Worm (Caenorhabditis elegans) whole organism, L4 larva: Measurements from ENCODE around the gene Y39A1A.21.

Source experiments
- D1046.2 ChIP-seq: fragments of 200-800 bp; sonication (Bioruptor generic); IDR thresholded peaks from 2 replicates; pipeline ENCODE4 v1.3.6; 2022; ENCODE audit warnings: missing genetic modification characterization, missing compliant biosample characterization
- F10B5.3 ChIP-seq: sonication (generic microtip); optimal IDR thresholded peaks from 2 replicates; lab custom pipeline; 2016; ENCODE audit warnings: mild to moderate bottlenecking, missing genetic modification characterization, missing compliant biosample characterization
- F26F4.8 ChIP-seq: fragments of 200-800 bp; sonication (Bioruptor generic); conservative IDR thresholded peaks from 2 replicates; pipeline ENCODE4 v1.3.6; 2022; ENCODE audit warnings: missing genetic modification characterization, missing compliant biosample characterization
- F49E8.2 ChIP-seq: sonication (generic microtip); optimal IDR thresholded peaks from 2 replicates; lab custom pipeline; 2016; ENCODE audit warnings: missing compliant biosample characterization, mild to moderate bottlenecking, missing genetic modification characterization, borderline replicate concordance
- R02D3.7 ChIP-seq: fragments of 150-350 bp; sonication (generic microtip); optimal IDR thresholded peaks from 3 replicates; lab custom pipeline; 2014; ENCODE audit warnings: missing biosample characterization, missing genetic modification characterization
- T20F7.1 ChIP-seq: fragments of 200-800 bp; sonication (Bioruptor generic); optimal IDR thresholded peaks from 2 replicates; lab custom pipeline; 2018; ENCODE audit warnings: mild to moderate bottlenecking, missing genetic modification characterization, missing compliant biosample characterization
- T26A8.4 ChIP-seq: fragments of 200-800 bp; sonication (Bioruptor generic); IDR thresholded peaks from 2 replicates; pipeline ENCODE4 v1.3.6; 2022; ENCODE audit warnings: missing genetic modification characterization, missing compliant biosample characterization
- Y105C5A.15 ChIP-seq: fragments of 200-800 bp; sonication (Bioruptor generic); IDR thresholded peaks from 2 replicates; pipeline ENCODE4 v1.3.6; 2022; ENCODE audit warnings: missing genetic modification characterization, missing compliant biosample characterization
- Y48G9A.11 ChIP-seq: fragments of 200-800 bp; sonication (Bioruptor generic); IDR thresholded peaks from 2 replicates; pipeline ENCODE4 v1.3.6; 2022; ENCODE audit warnings: missing genetic modification reagents, missing genetic modification characterization, missing compliant biosample characterization
- ZK546.5 ChIP-seq, 2 experiments: sonication (generic microtip); optimal IDR thresholded peaks; 2 replicates each; lab custom pipeline; 2017; ENCODE audit warnings: missing biosample characterization in 2 of 2, missing genetic modification characterization in 2 of 2
- aha-1 ChIP-seq: fragments of 150-350 bp; peaks from one replicate; lab custom pipeline; 2014; ENCODE audit warnings: missing biosample characterization, missing genetic modification characterization
- aly-2 ChIP-seq: sonication (generic microtip); optimal IDR thresholded peaks from 2 replicates; lab custom pipeline; 2018; ENCODE audit warnings: missing biosample characterization, missing genetic modification characterization
- ama-1 ChIP-seq: fragments of 150-350 bp; optimal IDR thresholded peaks from 2 replicates; lab custom pipeline; 2014; ENCODE audit warnings: inconsistent platforms, mixed read lengths
- attf-4 ChIP-seq: sonication (generic microtip); optimal IDR thresholded peaks from 3 replicates; lab custom pipeline; 2017; ENCODE audit warnings: missing biosample characterization, missing genetic modification characterization
- ceh-20 ChIP-seq: fragments of 200-800 bp; sonication (Bioruptor generic); IDR thresholded peaks from 2 replicates; pipeline ENCODE4 v1.3.6; 2022; ENCODE audit warnings: missing genetic modification reagents, missing genetic modification characterization, missing compliant biosample characterization
- ceh-28 ChIP-seq: fragments of 150-350 bp; optimal IDR thresholded peaks from 2 replicates; lab custom pipeline; 2014; ENCODE audit warnings: missing biosample characterization, missing genetic modification reagents, missing genetic modification characterization
- ceh-32 ChIP-seq: sonication (generic microtip); optimal IDR thresholded peaks from 2 replicates; lab custom pipeline; 2016; ENCODE audit warnings: mild to moderate bottlenecking, missing genetic modification characterization, missing compliant biosample characterization; ENCODE audit not compliant: poor library complexity
- ceh-44 ChIP-seq: fragments of 200-800 bp; sonication (Bioruptor generic); IDR thresholded peaks from 2 replicates; pipeline ENCODE4 v1.3.6; 2022; ENCODE audit warnings: missing genetic modification reagents, missing genetic modification characterization, missing compliant biosample characterization
- ceh-62 ChIP-seq: sonication (generic microtip); optimal IDR thresholded peaks from 2 replicates; lab custom pipeline; 2017; ENCODE audit warnings: missing biosample characterization, missing genetic modification characterization
- ceh-82 ChIP-seq: sonication (generic microtip); optimal IDR thresholded peaks from 2 replicates; lab custom pipeline; 2017; ENCODE audit warnings: missing biosample characterization, missing genetic modification characterization
- daf-12 ChIP-seq: fragments of 150-350 bp; optimal IDR thresholded peaks from 2 replicates; lab custom pipeline; 2014; ENCODE audit warnings: missing biosample characterization, missing genetic modification reagents, missing genetic modification characterization
- daf-19 ChIP-seq: fragments of 200-800 bp; sonication (Bioruptor generic); conservative IDR thresholded peaks from 2 replicates; pipeline ENCODE4 v1.3.6; 2022; ENCODE audit warnings: missing genetic modification characterization, missing compliant biosample characterization
- daf-8 ChIP-seq: fragments of 200-800 bp; sonication (Bioruptor generic); IDR thresholded peaks from 2 replicates; pipeline ENCODE4 v1.3.6; 2022; ENCODE audit warnings: missing genetic modification characterization, missing compliant biosample characterization
- dmd-9 ChIP-seq: fragments of 200-800 bp; sonication (Bioruptor generic); IDR thresholded peaks from 2 replicates; pipeline ENCODE4 v1.3.6; 2022; ENCODE audit warnings: missing genetic modification reagents, missing genetic modification characterization, missing compliant biosample characterization
- duxl-1 ChIP-seq: sonication (generic microtip); optimal IDR thresholded peaks from 2 replicates; lab custom pipeline; 2016; ENCODE audit warnings: mild to moderate bottlenecking, missing genetic modification characterization, moderate library complexity, missing compliant biosample characterization; ENCODE audit not compliant: poor library complexity
- egl-43 ChIP-seq: fragments of 200-800 bp; sonication (Bioruptor generic); IDR thresholded peaks from 2 replicates; pipeline ENCODE4 v1.3.6; 2022; ENCODE audit warnings: missing genetic modification reagents, missing genetic modification characterization, missing compliant biosample characterization
- gei-8 ChIP-seq: fragments of 200-800 bp; sonication (Bioruptor generic); optimal IDR thresholded peaks from 2 replicates; lab custom pipeline; 2018; ENCODE audit warnings: mild to moderate bottlenecking, missing genetic modification characterization, missing compliant biosample characterization
- hlh-11 ChIP-seq: fragments of 200-800 bp; sonication (Bioruptor generic); optimal IDR thresholded peaks from 2 replicates; lab custom pipeline; 2018; ENCODE audit warnings: mild to moderate bottlenecking, missing genetic modification characterization, missing compliant biosample characterization
- jun-1 ChIP-seq: fragments of 150-350 bp; optimal IDR thresholded peaks from 2 replicates; lab custom pipeline; 2014; ENCODE audit warnings: missing biosample characterization, missing genetic modification reagents, missing genetic modification characterization
- lin-15B ChIP-seq: fragments of 150-350 bp; sonication (generic microtip); optimal IDR thresholded peaks from 3 replicates; lab custom pipeline; 2014; ENCODE audit warnings: missing biosample characterization, missing genetic modification characterization
- lin-38 ChIP-seq: fragments of 200-800 bp; sonication (Bioruptor generic); IDR thresholded peaks from 2 replicates; pipeline ENCODE4 v1.3.6; 2022; ENCODE audit warnings: missing genetic modification reagents, missing genetic modification characterization, missing compliant biosample characterization
- lin-39 ChIP-seq: fragments of 150-350 bp; optimal IDR thresholded peaks from 2 replicates; lab custom pipeline; 2014; ENCODE audit warnings: missing biosample characterization, missing genetic modification reagents, missing genetic modification characterization
- madf-5 ChIP-seq, 2 experiments: fragments of 200-800 bp; sonication (Bioruptor generic); IDR thresholded peaks; 2 replicates each; pipeline ENCODE4 v1.3.6; 2022; ENCODE audit warnings: missing compliant biosample characterization in 2 of 2, missing genetic modification characterization in 2 of 2
- madf-9 ChIP-seq: fragments of 200-800 bp; sonication (Bioruptor generic); conservative IDR thresholded peaks from 2 replicates; pipeline ENCODE4 v1.3.6; 2022; ENCODE audit warnings: missing genetic modification reagents, missing genetic modification characterization, missing compliant biosample characterization
- mdl-1 ChIP-seq, 2 experiments: fragments of 150-350 bp in 1 of 2; sonication (generic microtip) in 1 of 2; optimal IDR thresholded peaks; 2 replicates each; lab custom pipeline; 2014 to 2017; ENCODE audit warnings: missing biosample characterization in 2 of 2, missing genetic modification characterization in 2 of 2
- mdt-29 ChIP-seq: fragments of 200-800 bp; sonication (Bioruptor generic); IDR thresholded peaks from 2 replicates; pipeline ENCODE4 v1.3.6; 2022; ENCODE audit warnings: missing genetic modification reagents, missing genetic modification characterization, missing compliant biosample characterization
- mep-1 ChIP-seq: fragments of 150-350 bp; sonication (generic microtip); optimal IDR thresholded peaks from 3 replicates; lab custom pipeline; 2014; ENCODE audit warnings: missing biosample characterization, missing genetic modification characterization
- mes-2 ChIP-seq: sonication (generic microtip); optimal IDR thresholded peaks from 2 replicates; lab custom pipeline; 2016; ENCODE audit warnings: missing genotype, mild to moderate bottlenecking, missing genetic modification characterization, missing compliant biosample characterization; ENCODE audit not compliant: poor library complexity, severe bottlenecking
- nhr-102 ChIP-seq: sonication (generic microtip); optimal IDR thresholded peaks from 2 replicates; lab custom pipeline; 2016; ENCODE audit warnings: mild to moderate bottlenecking, missing genetic modification characterization, moderate library complexity, missing compliant biosample characterization
- nhr-11 ChIP-seq: fragments of 150-350 bp; optimal IDR thresholded peaks from 2 replicates; lab custom pipeline; 2014; ENCODE audit warnings: missing biosample characterization, missing genetic modification characterization
- nhr-42 ChIP-seq: fragments of 200-800 bp; sonication (Bioruptor generic); IDR thresholded peaks from 2 replicates; pipeline ENCODE4 v1.3.6; 2022; ENCODE audit warnings: missing genetic modification characterization, missing compliant biosample characterization
- nhr-76 ChIP-seq: fragments of 150-350 bp; optimal IDR thresholded peaks from 2 replicates; lab custom pipeline; 2014; ENCODE audit warnings: missing biosample characterization, missing genetic modification characterization
- nhr-77 ChIP-seq: fragments of 150-350 bp; optimal IDR thresholded peaks from 2 replicates; lab custom pipeline; 2014; ENCODE audit warnings: missing biosample characterization, missing genetic modification characterization
- php-3 ChIP-seq: fragments of 200-800 bp; sonication (Bioruptor generic); IDR thresholded peaks from 2 replicates; pipeline ENCODE4 v1.3.6; 2022; ENCODE audit warnings: missing genetic modification reagents, missing genetic modification characterization, missing compliant biosample characterization
- rbr-2 ChIP-seq: sonication (generic microtip); optimal IDR thresholded peaks from 2 replicates; lab custom pipeline; 2016; ENCODE audit warnings: missing genotype, missing genetic modification characterization, missing compliant biosample characterization
- saeg-2 ChIP-seq: fragments of 200-800 bp; sonication (Bioruptor generic); IDR thresholded peaks from 2 replicates; pipeline ENCODE4 v1.3.6; 2022; ENCODE audit warnings: missing genetic modification reagents, missing genetic modification characterization, missing compliant biosample characterization
- set-16 ChIP-seq: fragments of 200-800 bp; sonication (Bioruptor generic); IDR thresholded peaks from 2 replicates; pipeline ENCODE4 v1.3.6; 2022; ENCODE audit warnings: missing genetic modification reagents, missing genetic modification characterization, missing compliant biosample characterization
- snpc-1.2 ChIP-seq: fragments of 200-800 bp; sonication (Bioruptor generic); IDR thresholded peaks from 2 replicates; pipeline ENCODE4 v1.3.6; 2022; ENCODE audit warnings: missing genetic modification reagents, missing genetic modification characterization, missing compliant biosample characterization
- unc-39 ChIP-seq: sonication (generic microtip); optimal IDR thresholded peaks from 2 replicates; lab custom pipeline; 2017; ENCODE audit warnings: missing biosample characterization, missing genetic modification characterization
- vab-7 ChIP-seq: fragments of 200-800 bp; sonication (Bioruptor generic); IDR thresholded peaks from 2 replicates; pipeline ENCODE4 v1.3.6; 2022; ENCODE audit warnings: missing genetic modification reagents, missing genetic modification characterization, missing compliant biosample characterization
- zfp-3 ChIP-seq: fragments of 200-800 bp; sonication (Bioruptor generic); conservative IDR thresholded peaks from 2 replicates; pipeline ENCODE4 v1.3.6; 2022; ENCODE audit warnings: missing genetic modification reagents, missing genetic modification characterization, missing compliant biosample characterization
- zip-2 ChIP-seq: fragments of 150-350 bp; optimal IDR thresholded peaks from 2 replicates; lab custom pipeline; 2014; ENCODE audit warnings: missing biosample characterization, missing genetic modification characterization
- ztf-7 ChIP-seq: fragments of 150-350 bp; optimal IDR thresholded peaks from 2 replicates; lab custom pipeline; 2014; ENCODE audit warnings: missing biosample characterization, missing genetic modification characterization

The Y39A1A.21 gene

ce11 chrIII:10733300-10733699 lies 26.5 kb upstream of the Y39A1A.21 start:
- TF ChIP-seq nhr-77 (tag; lab: Kevin White, UChicago) (no peak), ama-1 (lab: Kevin White, UChicago) (no peak), T26A8.4 (GFP tag; lab: Robert Waterston, UW) (no peak), jun-1 (tag; lab: Kevin White, UChicago) (no peak), snpc-1.2 (peak; percentile 64; the same call in 1 of the 2 replicates), lin-38 (GFP tag; lab: Robert Waterston, UW) (peak; percentile 48), F10B5.3 (no peak), ZK546.5 (tag; optimal IDR thresholded peaks at IDR 0.05; lab: Kevin White, UChicago) (no peak), mdl-1 (tag; optimal IDR thresholded peaks at IDR 0.05; lab: Kevin White, UChicago) (no peak), ceh-32 (tag; lab: Kevin White, UChicago) (no peak), hlh-11 (tag; lab: Kevin White, UChicago) (no peak), nhr-42 (GFP tag; lab: Robert Waterston, UW) (no peak), Y48G9A.11 (GFP tag; lab: Robert Waterston, UW) (peak; percentile 50; the same call in 1 of the 2 replicates), set-16 (GFP tag; lab: Robert Waterston, UW) (0 out of 2 replicates have a peak, but pooled peaks have one; percentile 20), madf-9 (0 out of 2 replicates have a peak, but pooled peaks have one; percentile 29), F49E8.2 (tag; lab: Kevin White, UChicago) (no peak), D1046.2 (GFP tag; lab: Robert Waterston, UW) (peak; percentile 37; the same call in 1 of the 2 replicates), egl-43 (0 out of 2 replicates have a peak, but pooled peaks have one; percentile 17), nhr-76 (no peak), ceh-62 (tag; lab: Kevin White, UChicago) (no peak), saeg-2 (GFP tag; lab: Robert Waterston, UW) (no peak), gei-8 (GFP tag; lab: Kevin White, UChicago) (no peak), vab-7 (GFP tag; lab: Robert Waterston, UW) (peak; percentile 40; the same call in 1 of the 2 replicates), mdt-29 (peak; percentile 59; the same call in 1 of the 2 replicates), ceh-82 (tag; lab: Kevin White, UChicago) (no peak), attf-4 (tag; lab: Kevin White, UChicago) (no peak), ceh-28 (tag; lab: Kevin White, UChicago) (no peak), daf-19 (no peak), ceh-44 (GFP tag; lab: Robert Waterston, UW) (0 out of 2 replicates have a peak, but pooled peaks have one; percentile 18), lin-15B (tag; lab: Kevin White, UChicago) (no peak), mes-2 (tag; lab: Kevin White, UChicago) (no peak), php-3 (GFP tag; lab: Robert Waterston, UW) (0 out of 2 replicates have a peak, but pooled peaks have one; percentile 34), duxl-1 (no peak), F26F4.8 (GFP tag; lab: Robert Waterston, UW) (0 out of 2 replicates have a peak, but pooled peaks have one; percentile 17), daf-12 (tag; lab: Kevin White, UChicago) (no peak), zfp-3 (GFP tag; lab: Robert Waterston, UW) (no peak)

ce11 chrIII:10730510-10730909 lies 23.7 kb upstream of the Y39A1A.21 start, which contains the start of gene tat-3:
tat-3 (minus strand) TSS chrIII:10730705.
- TF ChIP-seq ztf-7 (no peak), madf-5 (GFP tag; IDR thresholded peaks at IDR 0.05; lab: Robert Waterston, UW) (no peak), ceh-20 (GFP tag; lab: Robert Waterston, UW) (no peak), Y105C5A.15 (GFP tag; lab: Robert Waterston, UW) (no peak), F10B5.3 (no peak), vab-7 (GFP tag; lab: Robert Waterston, UW) (no peak), aha-1 (tag; lab: Kevin White, UChicago) (no peak), unc-39 (tag; lab: Kevin White, UChicago) (no peak), nhr-11 (tag; lab: Kevin White, UChicago) (no peak), lin-39 (tag; lab: Kevin White, UChicago) (no peak), zip-2 (tag; lab: Kevin White, UChicago) (no peak), T20F7.1 (GFP tag; lab: Kevin White, UChicago) (no peak), rbr-2 (no peak), ceh-82 (tag; lab: Kevin White, UChicago) (no peak), R02D3.7 (no peak), aly-2 (tag; lab: Kevin White, UChicago) (no peak), mep-1 (no peak), nhr-102 (tag; lab: Kevin White, UChicago) (no peak), dmd-9 (GFP tag; lab: Robert Waterston, UW) (no peak), daf-8 (GFP tag; lab: Robert Waterston, UW) (no peak)
